Worm (Caenorhabditis elegans) whole organism, L4 larva: ENCODE results near the gene kin-21.

Source experiments
- ama-1 ChIP-seq: fragments of 150-350 bp; optimal IDR thresholded peaks from 2 replicates; lab custom pipeline; 2014; ENCODE audit warnings: inconsistent platforms, mixed read lengths
- attf-4 ChIP-seq: sonication (generic microtip); optimal IDR thresholded peaks from 3 replicates; lab custom pipeline; 2017; ENCODE audit warnings: missing biosample characterization, missing genetic modification characterization
- daf-12 ChIP-seq: fragments of 150-350 bp; optimal IDR thresholded peaks from 2 replicates; lab custom pipeline; 2014; ENCODE audit warnings: missing biosample characterization, missing genetic modification reagents, missing genetic modification characterization
- fkh-10 ChIP-seq: fragments of 150-350 bp; optimal IDR thresholded peaks from 2 replicates; lab custom pipeline; 2014; ENCODE audit warnings: missing biosample characterization, missing genetic modification reagents, missing genetic modification characterization

ce11 chrIV:9799129-9799528, 33.6 kb upstream of the kin-21 start, which contains the start of gene fat-4:
- TF ChIP-seq fkh-10 (no peak), attf-4 (no peak), ama-1 (lab: Kevin White, UChicago) (no peak), daf-12 (tag; lab: Kevin White, UChicago) (no peak)
